Fruit fly (Drosophila melanogaster) whole organism, prepupa: ENCODE results near the gene Cks85A.

Experiments used
- CG15336 ChIP-seq: fragments of 200-800 bp; sonication (Bioruptor generic); IDR thresholded peaks from 2 replicates; pipeline ENCODE4 v1.3.6; 2022; ENCODE audit warnings: missing biosample characterization, missing genetic modification characterization
- CG6276 ChIP-seq: fragments of 200-800 bp; sonication (Bioruptor generic); optimal IDR thresholded peaks from 2 replicates; lab custom pipeline; 2017; ENCODE audit warnings: missing biosample characterization, mild to moderate bottlenecking, missing genetic modification characterization
- OdsH ChIP-seq: fragments of 200-800 bp; sonication (Bioruptor generic); optimal IDR thresholded peaks from 3 replicates; lab custom pipeline; 2016; ENCODE audit warnings: missing biosample characterization, missing genetic modification characterization
- Sox15 ChIP-seq: fragments of 200-800 bp; sonication (Bioruptor generic); optimal IDR thresholded peaks from 3 replicates; lab custom pipeline; 2016; ENCODE audit warnings: missing biosample characterization, missing genetic modification characterization

DNA sequence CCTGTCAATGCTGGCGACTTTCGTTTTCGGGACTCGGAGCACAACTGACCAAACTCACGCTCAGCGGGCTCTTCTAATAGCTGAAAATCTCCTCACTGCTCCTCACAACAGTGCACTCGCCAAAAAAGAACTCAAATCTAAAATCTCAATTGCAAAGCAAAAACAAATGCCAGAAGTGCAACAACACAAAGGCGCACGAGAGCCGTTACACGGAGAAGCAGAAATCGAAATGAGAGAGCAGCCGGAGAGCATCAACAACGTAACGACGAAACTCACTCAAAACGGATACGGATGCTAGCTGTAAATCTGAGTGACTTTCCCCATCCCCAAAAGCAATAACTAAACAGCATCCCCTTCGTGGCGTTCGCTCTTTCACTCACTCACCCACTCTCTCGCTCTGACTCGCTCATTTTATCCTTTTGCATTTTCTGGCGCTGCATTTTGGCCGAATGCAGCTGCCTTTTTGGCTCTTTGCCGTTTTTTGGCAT, 20.4 kb downstream of the Cks85A start, which contains the start of gene hb:
- TF ChIP-seq CG6276 (GFP tag; lab: Kevin White, UChicago) (no peak), CG15336 (GFP tag; lab: Robert Waterston, UW) (no peak), Sox15 (GFP tag; lab: Kevin White, UChicago) (no peak), OdsH (no peak)
